Worm (Caenorhabditis elegans): ENCODE data around the gene ugt-22.
"Not testable (repeated sequence)": the region's sequence is repeated elsewhere in the genome, so short reads cannot be mapped to it uniquely, and the experiment has no call there.

ugt-22 gene

DNA sequence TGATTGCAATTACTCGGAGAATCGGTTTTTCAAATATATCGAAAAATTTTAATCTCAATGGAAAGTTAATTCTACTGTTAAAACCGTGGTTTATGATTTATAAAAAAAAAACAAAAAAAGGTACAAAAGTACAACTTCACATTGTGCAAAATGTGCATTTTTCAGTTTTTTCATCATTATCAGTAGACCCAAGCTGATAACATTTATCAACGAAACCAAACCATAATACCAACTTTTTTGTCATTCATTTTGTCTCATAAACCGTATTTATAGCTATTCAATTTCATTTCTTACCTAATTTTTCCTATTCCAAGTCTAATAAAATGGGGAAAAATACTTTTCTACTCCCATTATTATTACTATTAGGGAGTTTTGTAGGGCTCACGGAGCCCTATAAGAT, at the start of gene ugt-22:
Gene ugt-22, plus strand, starts transcription at position 234 of the 400 bp plus-strand sequence.
- TF ChIP-seq pqm-1 (tag; optimal IDR thresholded peaks at IDR 0.05): no peak
- TF ChIP-seq elt-2 (tag; optimal IDR thresholded peaks at IDR 0.05): peak; percentile 67

DNA sequence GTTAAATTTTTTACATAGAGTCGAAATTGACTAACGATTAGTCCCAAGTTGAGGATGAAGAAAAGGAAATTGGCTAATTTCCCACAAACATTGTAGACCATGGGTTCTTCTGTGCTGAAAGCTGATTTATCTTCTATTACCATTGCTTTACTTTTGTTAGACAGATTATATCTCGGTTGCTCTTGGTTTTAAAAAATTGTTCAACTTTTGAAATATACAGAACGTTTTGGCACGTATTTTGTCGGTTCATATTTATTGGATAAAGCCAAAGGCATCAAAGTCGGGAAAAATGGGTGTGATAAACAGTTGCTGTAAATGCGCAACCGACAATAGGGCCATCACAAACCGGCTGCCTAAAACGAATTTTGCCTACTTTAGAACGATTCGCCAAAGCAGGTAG, 47.4 kb upstream of the ugt-22 start, which contains the start of gene tsp-5:
Gene tsp-5, minus strand, starts transcription at position 101 of the 400 bp plus-strand sequence.
- TF ChIP-seq fax-1 (tag; optimal IDR thresholded peaks at IDR 0.05) (no peak), C38D4.7 (GFP tag; optimal IDR thresholded peaks at IDR 0.05) (no peak), sdc-2 (tag; optimal IDR thresholded peaks at IDR 0.05) (no peak), ztf-16 (tag; optimal IDR thresholded peaks at IDR 0.05) (no peak), eyg-1 (tag; optimal IDR thresholded peaks at IDR 0.05) (no peak), ceh-9 (tag; optimal IDR thresholded peaks at IDR 0.05) (no peak), rnt-1 (tag; optimal IDR thresholded peaks at IDR 0.05) (no peak), hlh-8 (tag; optimal IDR thresholded peaks at IDR 0.05) (no peak), K09A11.1 (tag; optimal IDR thresholded peaks at IDR 0.05; ENCODE audit: insufficient read depth) (no peak), elt-2 (tag; optimal IDR thresholded peaks at IDR 0.05) (no peak), fkh-10 (GFP tag; optimal IDR thresholded peaks at IDR 0.05) (no peak), npax-4 (tag; optimal IDR thresholded peaks at IDR 0.05) (no peak)

DNA sequence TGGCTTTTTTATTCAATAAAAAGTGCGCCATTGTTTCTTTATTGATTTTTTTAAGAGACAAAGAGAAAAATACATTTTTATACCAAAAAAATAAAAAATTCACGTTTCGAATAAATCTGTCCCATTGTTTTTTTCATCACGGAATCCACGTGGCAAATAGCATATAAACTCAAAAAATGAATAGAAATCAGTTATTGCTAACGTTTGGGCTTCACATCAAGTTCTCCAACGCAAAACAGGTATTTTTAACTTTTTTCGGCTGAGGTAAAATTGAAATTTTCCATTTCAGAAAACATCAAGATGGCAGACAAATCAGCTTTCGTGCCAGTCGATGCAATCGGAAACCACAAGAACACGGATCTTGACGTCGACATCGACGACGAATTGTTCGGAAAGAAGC, 45.7 kb upstream of the ugt-22 start, which contains the start of gene Y45F10B.3:
Gene Y45F10B.3, plus strand, starts transcription at position 301 of the 400 bp plus-strand sequence.
- TF ChIP-seq ceh-18 (tag; optimal IDR thresholded peaks at IDR 0.05) (no peak), ref-2 (tag; optimal IDR thresholded peaks at IDR 0.05) (no peak), ets-4 (tag; optimal IDR thresholded peaks at IDR 0.05) (no peak), C38D4.7 (GFP tag; optimal IDR thresholded peaks at IDR 0.05) (no peak), unc-42 (tag; optimal IDR thresholded peaks at IDR 0.05) (no peak), ceh-6 (GFP tag; optimal IDR thresholded peaks at IDR 0.05) (no peak), odd-2 (tag; optimal IDR thresholded peaks at IDR 0.05) (no peak), hlh-8 (tag; optimal IDR thresholded peaks at IDR 0.05) (no peak), unc-55 (GFP tag; optimal IDR thresholded peaks at IDR 0.05) (no peak), pha-2 (tag; optimal IDR thresholded peaks at IDR 0.05) (no peak), C08G9.2 (tag; optimal IDR thresholded peaks at IDR 0.05) (no peak), ceh-45 (GFP tag; IDR thresholded peaks at IDR 0.05) (no peak), nhr-11 (tag; optimal IDR thresholded peaks at IDR 0.05) (no peak), ztf-16 (tag; optimal IDR thresholded peaks at IDR 0.05) (no peak), pax-1 (tag; optimal IDR thresholded peaks at IDR 0.05) (no peak), rnt-1 (tag; optimal IDR thresholded peaks at IDR 0.05) (no peak), tbx-7 (tag; optimal IDR thresholded peaks at IDR 0.05) (no peak)

DNA sequence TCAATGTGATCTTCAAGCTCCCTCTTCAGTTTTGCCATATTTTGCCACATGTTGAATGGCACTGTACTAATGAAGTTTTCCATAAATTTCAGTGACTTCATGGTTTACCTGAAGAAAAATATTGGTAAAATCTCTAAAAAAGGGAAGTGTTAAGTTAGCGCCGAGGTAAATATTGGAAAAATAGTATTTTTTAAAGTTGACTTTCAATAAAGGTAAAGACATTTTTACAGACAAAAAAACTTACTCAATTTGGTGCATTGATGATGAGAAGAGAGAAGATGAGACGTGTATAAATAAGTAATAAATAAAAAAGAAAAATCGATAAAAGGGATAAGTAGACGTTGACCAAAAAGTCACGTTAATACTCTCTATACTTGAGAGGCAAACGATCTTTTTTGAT, 41.2 kb upstream of the ugt-22 start, which contains the start of gene Y45F10B.9:
Gene Y45F10B.9, minus strand, starts transcription at position 101 of the 400 bp plus-strand sequence.
- not testable (repeated sequence) for TF ChIP-seq ceh-22, ceh-2, ref-2 (tag; optimal IDR thresholded peaks at IDR 0.05)

DNA sequence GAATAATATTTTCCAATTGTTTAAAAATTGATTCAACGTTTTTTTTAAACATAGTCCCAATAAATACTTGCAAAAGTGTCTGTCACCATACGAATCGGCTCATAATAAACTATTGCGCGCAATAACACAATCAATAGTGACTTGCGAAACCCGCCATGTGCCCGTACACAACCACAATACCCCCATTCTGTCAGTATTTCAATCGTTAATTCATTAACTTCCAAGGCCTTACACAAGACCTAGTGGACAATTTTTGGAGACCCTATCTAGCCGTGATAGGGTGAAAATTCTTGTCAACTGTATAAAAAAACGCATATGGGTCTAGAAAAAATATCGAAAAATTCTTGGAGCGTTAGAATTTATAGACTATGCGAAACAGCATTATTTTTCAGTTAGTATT, 38.4 kb upstream of the ugt-22 start:
- TF ChIP-seq tbx-2 (tag; optimal IDR thresholded peaks at IDR 0.05) (no peak), sox-4 (tag; optimal IDR thresholded peaks at IDR 0.05) (no peak), ceh-19 (GFP tag; optimal IDR thresholded peaks at IDR 0.05) (no peak), npax-4 (tag; optimal IDR thresholded peaks at IDR 0.05) (no peak), sdc-2 (tag; optimal IDR thresholded peaks at IDR 0.05) (no peak), pros-1 (tag; optimal IDR thresholded peaks at IDR 0.05) (no peak), F13H6.1 (tag; optimal IDR thresholded peaks at IDR 0.05) (no peak), sox-2 (GFP tag; IDR thresholded peaks at IDR 0.05) (no peak), fax-1 (tag; optimal IDR thresholded peaks at IDR 0.05) (no peak), ceh-34 (tag; optimal IDR thresholded peaks at IDR 0.05) (no peak), lin-11 (tag; optimal IDR thresholded peaks at IDR 0.05) (no peak), pag-3 (tag; optimal IDR thresholded peaks at IDR 0.05; ENCODE audit: borderline replicate concordance) (no peak), fkh-6 (tag; optimal IDR thresholded peaks at IDR 0.05) (no peak), ama-1 (optimal IDR thresholded peaks at IDR 0.05) (no peak)

Data from whole organism, late embryonic.